Fruit fly (Drosophila melanogaster) Kc167 (cell line): ENCODE data around the gene CG17770.

Source experiments
- insv ChIP-seq: fragments of >200 bp; optimal IDR thresholded peaks from 3 replicates; lab custom pipeline; 2018; ENCODE audit warnings: missing external identifiers
- psq ChIP-seq: fragments of >200 bp; optimal IDR thresholded peaks from 2 replicates; lab custom pipeline; 2017; ENCODE audit warnings: missing external identifiers
- ttk ChIP-seq: sonication (Bioruptor generic); optimal IDR thresholded peaks from 2 replicates; lab custom pipeline; 2017; ENCODE audit warnings: missing external identifiers

DNA sequence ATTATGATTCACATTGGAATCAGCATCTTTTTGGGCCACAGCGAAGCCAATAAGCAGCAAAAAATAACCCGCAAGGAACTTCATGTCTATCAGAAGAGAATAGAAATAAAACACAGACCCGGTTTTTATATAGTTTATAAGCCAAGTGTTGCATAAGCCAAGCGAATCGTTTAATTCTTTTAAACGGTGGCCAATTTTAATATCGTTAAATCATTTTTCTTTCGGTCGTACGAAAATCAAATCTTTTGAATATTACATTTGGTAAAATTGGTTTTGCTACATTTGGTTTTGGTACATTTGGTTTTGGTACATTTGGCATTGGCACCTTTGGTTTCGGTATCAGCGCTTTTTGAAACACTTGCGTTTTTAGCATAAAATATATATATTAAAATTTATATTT, 18.4 kb downstream of the CG17770 start, which contains the start of gene Sfp96F:
- TF ChIP-seq insv (no peak), ttk (no peak), psq (no peak)
